Fruit fly (Drosophila melanogaster) whole organism, embryonic: Measurements from ENCODE around the gene CG12519.

Source experiments
- CG1024 ChIP-seq: fragments of 200-800 bp; sonication (Bioruptor generic); IDR thresholded peaks from 2 replicates; pipeline ENCODE4 v1.3.6; 2022; ENCODE audit warnings: missing biosample characterization, missing genetic modification characterization
- CG12155 ChIP-seq: fragments of 200-800 bp; sonication (Bioruptor generic); optimal IDR thresholded peaks from 3 replicates; lab custom pipeline; 2016; ENCODE audit warnings: missing biosample characterization, missing genetic modification characterization
- CG12744 ChIP-seq: fragments of 200-800 bp; sonication (Bioruptor generic); optimal IDR thresholded peaks from 2 replicates; lab custom pipeline; 2016; ENCODE audit warnings: missing biosample characterization, missing genetic modification characterization
- CG13424 ChIP-seq: fragments of 200-800 bp; sonication (Bioruptor generic); optimal IDR thresholded peaks from 2 replicates; lab custom pipeline; 2019; ENCODE audit warnings: missing biosample characterization, mild to moderate bottlenecking, missing genetic modification characterization, moderate library complexity
- CG14860 ChIP-seq: fragments of 200-800 bp; sonication (Bioruptor generic); IDR thresholded peaks from 3 replicates; pipeline ENCODE4 v1.3.6; 2022; ENCODE audit warnings: missing biosample characterization, missing genetic modification characterization; ENCODE audit not compliant: partially characterized antibody
- CG15514 ChIP-seq: fragments of 200-800 bp; sonication (Bioruptor generic); optimal IDR thresholded peaks from 3 replicates; lab custom pipeline; 2017; ENCODE audit warnings: missing biosample characterization, missing genetic modification characterization, mild to moderate bottlenecking, moderate library complexity, missing genetic modification reagents
- CG16779 ChIP-seq: fragments of 200-800 bp; sonication (Bioruptor generic); IDR thresholded peaks from 2 replicates; pipeline ENCODE4 v1.3.6; 2022; ENCODE audit warnings: missing biosample characterization, missing genetic modification characterization
- CG18262 ChIP-seq: fragments of 200-800 bp; optimal IDR thresholded peaks from 3 replicates; lab custom pipeline; 2019; ENCODE audit warnings: missing biosample characterization, mild to moderate bottlenecking, missing genetic modification characterization, moderate library complexity
- CG18764 ChIP-seq: fragments of 200-800 bp; sonication (Bioruptor generic); optimal IDR thresholded peaks from 3 replicates; lab custom pipeline; 2016; ENCODE audit warnings: missing biosample characterization, missing genetic modification characterization
- CG2712 ChIP-seq: fragments of 200-800 bp; optimal IDR thresholded peaks from 3 replicates; lab custom pipeline; 2019; ENCODE audit warnings: missing biosample characterization, mild to moderate bottlenecking, missing genetic modification characterization, moderate library complexity
- CG2875 ChIP-seq: fragments of 200-800 bp; sonication (Bioruptor generic); optimal IDR thresholded peaks from 2 replicates; lab custom pipeline; 2017; ENCODE audit warnings: missing biosample characterization, mild to moderate bottlenecking, missing genetic modification characterization, missing genetic modification reagents
- CG2889 ChIP-seq: fragments of 200-800 bp; sonication (Bioruptor generic); IDR thresholded peaks from 3 replicates; pipeline ENCODE4 v1.3.6; 2022; ENCODE audit warnings: missing biosample characterization, missing genetic modification characterization
- CG32532 ChIP-seq: fragments of 200-800 bp; sonication (Bioruptor generic); IDR thresholded peaks from 2 replicates; pipeline ENCODE4 v1.3.6; 2022; ENCODE audit warnings: missing biosample characterization, missing genetic modification characterization
- CG34422 ChIP-seq: fragments of 200-800 bp; sonication (Bioruptor generic); IDR thresholded peaks from 3 replicates; pipeline ENCODE4 v1.3.6; 2022; ENCODE audit warnings: missing biosample characterization, missing genetic modification characterization
- CG3726 ChIP-seq: fragments of 200-800 bp; sonication (Bioruptor generic); IDR thresholded peaks from 3 replicates; pipeline ENCODE4, ENCODE4 v1.3.6; 2022; ENCODE audit warnings: missing biosample characterization, missing genetic modification characterization
- CG4730 ChIP-seq: fragments of 200-800 bp; sonication (Bioruptor generic); IDR thresholded peaks from 2 replicates; pipeline ENCODE4 v1.3.6; 2022; ENCODE audit warnings: missing biosample characterization, missing genetic modification characterization
- CG7372 ChIP-seq: fragments of 200-800 bp; sonication (Bioruptor generic); IDR thresholded peaks from 2 replicates; pipeline ENCODE4 v1.3.6; 2022; ENCODE audit warnings: missing biosample characterization, missing genetic modification characterization
- CG7745 ChIP-seq: fragments of 200-800 bp; sonication (Bioruptor generic); optimal IDR thresholded peaks from 2 replicates; lab custom pipeline; 2018; ENCODE audit warnings: missing biosample characterization, mild to moderate bottlenecking, missing genetic modification characterization, moderate library complexity
- CG8765 ChIP-seq: fragments of 200-800 bp; sonication (Bioruptor generic); IDR thresholded peaks from 2 replicates; pipeline ENCODE4 v1.3.6; 2022; ENCODE audit warnings: missing biosample characterization, missing genetic modification characterization
- Doc3 ChIP-seq: fragments of 200-800 bp; sonication (Bioruptor generic); IDR thresholded peaks from 3 replicates; pipeline ENCODE4 v1.3.6; 2022; ENCODE audit warnings: missing biosample characterization, missing genetic modification characterization; ENCODE audit not compliant: partially characterized antibody
- E2f2 ChIP-seq: fragments of 200-800 bp; sonication (Bioruptor generic); IDR thresholded peaks from 2 replicates; pipeline ENCODE4 v1.3.6; 2022; ENCODE audit warnings: missing biosample characterization, missing genetic modification characterization
- HmgZ ChIP-seq: fragments of 200-800 bp; sonication (Bioruptor generic); optimal IDR thresholded peaks from 2 replicates; lab custom pipeline; 2018; ENCODE audit warnings: missing biosample characterization, mild to moderate bottlenecking, missing genetic modification characterization
- Hmr ChIP-seq: fragments of 200-800 bp; sonication (Bioruptor generic); optimal IDR thresholded peaks from 3 replicates; lab custom pipeline; 2017; ENCODE audit warnings: mild to moderate bottlenecking, missing biosample characterization, missing genetic modification reagents, missing genetic modification characterization
- Hsf ChIP-seq: fragments of 200-800 bp; sonication (Bioruptor generic); optimal IDR thresholded peaks from 3 replicates; lab custom pipeline; 2016; ENCODE audit warnings: missing biosample characterization, missing genetic modification characterization
- Mes4 ChIP-seq: fragments of 200-800 bp; sonication (Bioruptor generic); optimal IDR thresholded peaks from 2 replicates; lab custom pipeline; 2016; ENCODE audit warnings: missing biosample characterization, missing genetic modification characterization
- Ravus ChIP-seq: fragments of 200-800 bp; sonication (Bioruptor generic); IDR thresholded peaks from 2 replicates; pipeline ENCODE4 v1.3.6; 2022; ENCODE audit warnings: missing biosample characterization, missing genetic modification characterization
- Rfx ChIP-seq: fragments of 200-800 bp; sonication (Bioruptor generic); IDR thresholded peaks from 2 replicates; pipeline ENCODE4 v1.3.6; 2022; ENCODE audit warnings: missing biosample characterization, missing genetic modification characterization
- Rx ChIP-seq: fragments of 200-800 bp; sonication (Bioruptor generic); IDR thresholded peaks from 2 replicates; pipeline ENCODE4 v1.3.6; 2022; ENCODE audit warnings: missing biosample characterization, missing genetic modification characterization
- Sox100B ChIP-seq: fragments of 200-800 bp; sonication (Bioruptor generic); optimal IDR thresholded peaks from 3 replicates; lab custom pipeline; 2018; ENCODE audit warnings: missing biosample characterization, mild to moderate bottlenecking, missing genetic modification characterization
- Ssrp ChIP-seq: fragments of 200-800 bp; sonication (Bioruptor generic); optimal IDR thresholded peaks from 2 replicates; lab custom pipeline; 2018; ENCODE audit warnings: missing biosample characterization, mild to moderate bottlenecking, missing genetic modification characterization, moderate library complexity
- ash1 ChIP-seq: fragments of 200-800 bp; sonication (Bioruptor generic); optimal IDR thresholded peaks from 2 replicates; lab custom pipeline; 2018; ENCODE audit warnings: missing biosample characterization, mild to moderate bottlenecking, missing genetic modification characterization
- ato ChIP-seq: fragments of 200-800 bp; sonication (Bioruptor generic); IDR thresholded peaks from 2 replicates; pipeline ENCODE4 v1.3.6; 2022; ENCODE audit warnings: missing biosample characterization, missing genetic modification characterization; ENCODE audit not compliant: partially characterized antibody
- bab2 ChIP-seq: fragments of 200-800 bp; sonication (Bioruptor generic); optimal IDR thresholded peaks from 2 replicates; lab custom pipeline; 2016; ENCODE audit warnings: missing biosample characterization, missing genetic modification characterization
- bigmax ChIP-seq: fragments of 200-800 bp; sonication (Bioruptor generic); optimal IDR thresholded peaks from 2 replicates; lab custom pipeline; 2018; ENCODE audit warnings: missing biosample characterization, mild to moderate bottlenecking, missing genetic modification characterization
- br ChIP-seq: fragments of >200 bp; optimal IDR thresholded peaks from 2 replicates; lab custom pipeline; 2017
- ewg ChIP-seq: fragments of 200-800 bp; sonication (Bioruptor generic); optimal IDR thresholded peaks from 3 replicates; lab custom pipeline; 2017; ENCODE audit warnings: mild to moderate bottlenecking, missing biosample characterization, missing genetic modification reagents, missing genetic modification characterization
- fd64A ChIP-seq: fragments of 200-800 bp; sonication (Bioruptor generic); optimal IDR thresholded peaks from 3 replicates; lab custom pipeline; 2018; ENCODE audit warnings: missing biosample characterization, mild to moderate bottlenecking, missing genetic modification characterization
- gce ChIP-seq: fragments of 200-800 bp; sonication (Bioruptor generic); IDR thresholded peaks from 3 replicates; pipeline ENCODE4 v1.3.6; 2022; ENCODE audit warnings: missing biosample characterization, missing genetic modification characterization
- gcm2 ChIP-seq: fragments of 200-800 bp; sonication (Bioruptor generic); optimal IDR thresholded peaks from 2 replicates; lab custom pipeline; 2016; ENCODE audit warnings: missing biosample characterization, missing genetic modification characterization
- hkb ChIP-seq, 2 experiments: fragments of 200-800 bp in 1 of 2; fragments of >200 bp in 1 of 2; sonication (Bioruptor generic) in 1 of 2; IDR thresholded peaks in 1 of 2; optimal IDR thresholded peaks in 1 of 2; 2 replicates each; pipeline versions ENCODE4 v1.3.6 to Lab custom; 2017 to 2022; ENCODE audit warnings: missing biosample characterization in 1 of 2, missing genetic modification characterization in 1 of 2
- lov ChIP-seq, 2 experiments: fragments of 200-800 bp in 1 of 2; fragments of >200 bp in 1 of 2; sonication (Bioruptor generic) in 1 of 2; IDR thresholded peaks in 1 of 2; optimal IDR thresholded peaks in 1 of 2; 2 replicates in 1 of 2; 3 replicates in 1 of 2; pipeline versions ENCODE4 v1.3.6 to Lab custom; 2017 to 2022; ENCODE audit warnings: missing biosample characterization in 1 of 2, missing genetic modification characterization in 1 of 2
- nerfin-2 ChIP-seq: fragments of 200-800 bp; sonication (Bioruptor generic); IDR thresholded peaks from 2 replicates; pipeline ENCODE4 v1.3.6; 2022; ENCODE audit warnings: missing biosample characterization, missing genetic modification characterization; ENCODE audit not compliant: partially characterized antibody
- onecut ChIP-seq: fragments of 200-800 bp; sonication (Bioruptor generic); IDR thresholded peaks from 2 replicates; pipeline ENCODE4 v1.3.6; 2022; ENCODE audit warnings: missing biosample characterization, missing genetic modification characterization
- otp ChIP-seq: fragments of 200-800 bp; sonication (Bioruptor generic); IDR thresholded peaks from 3 replicates; pipeline ENCODE4, ENCODE4 v1.3.6; 2022; ENCODE audit warnings: missing biosample characterization, missing genetic modification characterization
- phol ChIP-seq: fragments of 200-800 bp; sonication (Bioruptor generic); optimal IDR thresholded peaks from 3 replicates; lab custom pipeline; 2018; ENCODE audit warnings: missing biosample characterization, mild to moderate bottlenecking, missing genetic modification characterization, moderate library complexity
- pita ChIP-seq: fragments of 200-800 bp; sonication (Bioruptor generic); optimal IDR thresholded peaks from 2 replicates; lab custom pipeline; 2017; ENCODE audit warnings: missing biosample characterization, mild to moderate bottlenecking, missing genetic modification characterization
- row ChIP-seq: fragments of 200-800 bp; sonication (Bioruptor generic); IDR thresholded peaks from 3 replicates; pipeline ENCODE4 v1.3.6; 2022; ENCODE audit warnings: missing biosample characterization, missing genetic modification characterization
- vvl ChIP-seq: fragments of 200-800 bp; sonication (Bioruptor generic); IDR thresholded peaks from 2 replicates; pipeline ENCODE4 v1.3.6; 2022; ENCODE audit warnings: missing biosample characterization, missing genetic modification characterization
- z ChIP-seq: fragments of 200-800 bp; sonication (Bioruptor generic); IDR thresholded peaks from 3 replicates; pipeline ENCODE4 v1.3.6; 2022; ENCODE audit warnings: missing biosample characterization, missing genetic modification characterization
- zf30C ChIP-seq: fragments of 200-800 bp; sonication (Bioruptor generic); optimal IDR thresholded peaks from 3 replicates; lab custom pipeline; 2018; ENCODE audit warnings: missing biosample characterization, mild to moderate bottlenecking, missing genetic modification characterization
- zfh2 ChIP-seq: fragments of 200-800 bp; sonication (Bioruptor generic); optimal IDR thresholded peaks from 2 replicates; lab custom pipeline; 2016; ENCODE audit warnings: missing biosample characterization, missing genetic modification characterization

Gene CG12519

DNA sequence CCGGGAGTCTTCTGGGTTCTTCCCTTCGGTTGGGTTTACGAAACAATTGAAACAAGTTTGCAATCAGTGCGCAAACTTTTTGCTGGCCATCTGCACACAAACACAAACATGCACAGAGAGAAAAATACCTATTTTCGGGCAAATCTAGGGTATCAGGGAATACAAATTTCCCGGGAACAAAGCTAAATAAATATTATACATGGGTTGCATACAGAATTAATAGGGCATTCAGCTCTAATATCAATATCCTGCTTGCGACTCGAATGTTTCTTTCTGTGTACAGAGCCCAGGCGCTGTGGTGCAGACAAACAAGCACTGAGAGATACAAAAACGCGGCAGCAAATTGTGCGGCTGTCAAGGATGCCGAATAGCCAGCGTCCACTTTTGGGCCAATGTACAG, 28.2 kb upstream of the CG12519 start (continued):
- TF ChIP-seq CG34422 (peak; percentile 51; the same call in 1 of the 3 replicates), CG12744 (GFP tag; lab: Kevin White, UChicago) (no peak), CG4730 (GFP tag; lab: Robert Waterston, UW) (0 out of 2 replicates have a peak, but pooled peaks have one; percentile 27), phol (tag; lab: Kevin White, UChicago) (peak; percentile 22), CG18262 (tag; lab: Kevin White, UChicago) (no peak), ato (GFP tag; lab: Robert Waterston, UW) (no peak), zf30C (no peak), CG2712 (tag; lab: Kevin White, UChicago) (no peak), CG14860 (no peak), gce (GFP tag; lab: Robert Waterston, UW) (no peak), CG32532 (GFP tag; lab: Robert Waterston, UW) (no peak), Ssrp (tag; lab: Kevin White, UChicago) (no peak), Mes4 (GFP tag; lab: Kevin White, UChicago) (no peak), ewg (GFP tag; lab: Kevin White, UChicago) (no peak), CG2875 (no peak), hkb (optimal IDR thresholded peaks at IDR 0.05; lab: Kevin White, UChicago) (no peak), hkb (GFP tag; IDR thresholded peaks at IDR 0.05; lab: Robert Waterston, UW) (no peak), onecut (GFP tag; lab: Robert Waterston, UW) (no peak), CG16779 (no peak), Rx (GFP tag; lab: Robert Waterston, UW) (0 out of 2 replicates have a peak, but pooled peaks have one; percentile 3), pita (GFP tag; lab: Kevin White, UChicago) (no peak), E2f2 (GFP tag; lab: Robert Waterston, UW) (no peak), gcm2 (GFP tag; lab: Kevin White, UChicago) (no peak), Hmr (GFP tag; lab: Kevin White, UChicago) (peak; percentile 26), CG12155 (no peak), CG8765 (GFP tag; lab: Robert Waterston, UW) (no peak), zfh2 (no peak), CG13424 (tag; lab: Kevin White, UChicago) (peak; percentile 4), Ravus (GFP tag; lab: Robert Waterston, UW) (no peak), Sox100B (GFP tag; lab: Kevin White, UChicago) (no peak), Doc3 (GFP tag; lab: Robert Waterston, UW) (no peak), CG2889 (GFP tag; lab: Robert Waterston, UW) (no peak), fd64A (no peak), CG15514 (GFP tag; lab: Kevin White, UChicago) (no peak), CG1024 (no peak), lov (optimal IDR thresholded peaks at IDR 0.05; lab: Kevin White, UChicago) (no peak), lov (GFP tag; IDR thresholded peaks at IDR 0.05; lab: Robert Waterston, UW) (no peak), CG18764 (GFP tag; lab: Kevin White, UChicago) (no peak), br (lab: Kevin White, UChicago) (no peak), row (GFP tag; lab: Robert Waterston, UW) (peak; percentile 44; the same call in 2 of the 3 replicates), CG7372 (GFP tag; lab: Robert Waterston, UW) (no peak), bigmax (GFP tag; lab: Kevin White, UChicago) (no peak), vvl (GFP tag; lab: Robert Waterston, UW) (peak; percentile 15; the same call in 1 of the 2 replicates), ash1 (GFP tag; lab: Kevin White, UChicago) (no peak), z (no peak), Rfx (GFP tag; lab: Robert Waterston, UW) (0 out of 2 replicates have a peak, but pooled peaks have one; percentile 32), Hsf (GFP tag; lab: Kevin White, UChicago) (no peak), HmgZ (tag; lab: Kevin White, UChicago) (no peak), nerfin-2 (GFP tag; lab: Robert Waterston, UW) (no peak), CG3726 (GFP tag; lab: Robert Waterston, UW) (no peak), CG7745 (tag; lab: Kevin White, UChicago) (no peak), otp (no peak), bab2 (GFP tag; lab: Kevin White, UChicago) (peak; percentile 13)
